Fruit fly (Drosophila melanogaster) whole organism, embryonic: Measurements from ENCODE around the gene CG2256.

Source experiments
- Adf1 ChIP-seq: fragments of 200-800 bp; sonication (Bioruptor generic); IDR thresholded peaks from 2 replicates; pipeline ENCODE4 v1.3.6; 2022; ENCODE audit warnings: missing biosample characterization, missing genetic modification characterization
- CG12942 ChIP-seq: fragments of 200-800 bp; sonication (Bioruptor generic); optimal IDR thresholded peaks from 3 replicates; lab custom pipeline; 2016; ENCODE audit warnings: missing biosample characterization, missing genetic modification characterization
- CG14050 ChIP-seq: fragments of 200-800 bp; sonication (Bioruptor generic); IDR thresholded peaks from 3 replicates; pipeline ENCODE4 v1.3.6; 2022; ENCODE audit warnings: missing biosample characterization, missing genetic modification characterization
- CG15514 ChIP-seq: fragments of 200-800 bp; sonication (Bioruptor generic); optimal IDR thresholded peaks from 3 replicates; lab custom pipeline; 2017; ENCODE audit warnings: missing biosample characterization, missing genetic modification characterization, mild to moderate bottlenecking, moderate library complexity, missing genetic modification reagents
- CG2889 ChIP-seq: fragments of 200-800 bp; sonication (Bioruptor generic); IDR thresholded peaks from 3 replicates; pipeline ENCODE4 v1.3.6; 2022; ENCODE audit warnings: missing biosample characterization, missing genetic modification characterization
- CG34376 ChIP-seq: fragments of 200-800 bp; sonication (Bioruptor generic); optimal IDR thresholded peaks from 2 replicates; lab custom pipeline; 2018; ENCODE audit warnings: missing biosample characterization, mild to moderate bottlenecking, missing genetic modification characterization
- CG34422 ChIP-seq: fragments of 200-800 bp; sonication (Bioruptor generic); IDR thresholded peaks from 3 replicates; pipeline ENCODE4 v1.3.6; 2022; ENCODE audit warnings: missing biosample characterization, missing genetic modification characterization
- CG3995 ChIP-seq: fragments of 200-800 bp; sonication (Bioruptor generic); optimal IDR thresholded peaks from 3 replicates; lab custom pipeline; 2016; ENCODE audit warnings: missing biosample characterization, missing genetic modification characterization
- CG42726 ChIP-seq: fragments of 200-800 bp; sonication (Bioruptor generic); IDR thresholded peaks from 2 replicates; pipeline ENCODE4 v1.3.6; 2022; ENCODE audit warnings: missing biosample characterization, missing genetic modification characterization; ENCODE audit not compliant: partially characterized antibody
- CG4404 ChIP-seq: fragments of 200-800 bp; sonication (Bioruptor generic); IDR thresholded peaks from 2 replicates; pipeline ENCODE4 v1.3.6; 2022; ENCODE audit warnings: missing biosample characterization, missing genetic modification characterization
- CG6813 ChIP-seq: fragments of 200-800 bp; sonication (Bioruptor generic); optimal IDR thresholded peaks from 2 replicates; lab custom pipeline; 2017; ENCODE audit warnings: missing biosample characterization, missing genetic modification characterization, mild to moderate bottlenecking, moderate library complexity, missing genetic modification reagents
- CG7372 ChIP-seq: fragments of 200-800 bp; sonication (Bioruptor generic); IDR thresholded peaks from 2 replicates; pipeline ENCODE4 v1.3.6; 2022; ENCODE audit warnings: missing biosample characterization, missing genetic modification characterization
- CG8944 ChIP-seq: fragments of 200-800 bp; sonication (Bioruptor generic); optimal IDR thresholded peaks from 3 replicates; lab custom pipeline; 2016; ENCODE audit warnings: missing biosample characterization, missing genetic modification characterization
- Dip3 ChIP-seq: fragments of 200-800 bp; sonication (Bioruptor generic); optimal IDR thresholded peaks from 3 replicates; lab custom pipeline; 2016; ENCODE audit warnings: missing biosample characterization, missing genetic modification characterization
- Ets65A ChIP-seq: fragments of 200-800 bp; sonication (Bioruptor generic); peaks from one replicate; lab custom pipeline; 2016; ENCODE audit warnings: missing biosample characterization, missing genetic modification characterization
- HLH4C ChIP-seq: fragments of 200-800 bp; sonication (Bioruptor generic); IDR thresholded peaks from 3 replicates; pipeline ENCODE4 v1.3.6; 2022; ENCODE audit warnings: missing biosample characterization, missing genetic modification characterization; ENCODE audit not compliant: partially characterized antibody
- NC2α ChIP-seq: fragments of 200-800 bp; sonication (Bioruptor generic); optimal IDR thresholded peaks from 2 replicates; lab custom pipeline; 2016; ENCODE audit warnings: missing biosample characterization, missing genetic modification characterization
- Pdp1 ChIP-seq, 2 experiments: fragments of 200-800 bp; sonication (Bioruptor generic); optimal IDR thresholded peaks; 3 replicates each; lab custom pipeline; 2016; ENCODE audit warnings: missing biosample characterization in 2 of 2, missing genetic modification characterization in 2 of 2, mild to moderate bottlenecking in 1 of 2, moderate library complexity in 1 of 2
- Poxn ChIP-seq: fragments of 200-800 bp; sonication (Bioruptor generic); IDR thresholded peaks from 2 replicates; pipeline ENCODE4 v1.3.6; 2022; ENCODE audit warnings: missing biosample characterization, missing genetic modification characterization
- Vsx1 ChIP-seq: fragments of 200-800 bp; sonication (Bioruptor generic); optimal IDR thresholded peaks from 2 replicates; lab custom pipeline; 2017; ENCODE audit warnings: missing biosample characterization, mild to moderate bottlenecking, missing genetic modification characterization, missing genetic modification reagents
- bowl ChIP-seq: fragments of 200-800 bp; sonication (Bioruptor generic); IDR thresholded peaks from 2 replicates; pipeline ENCODE4 v1.3.6; 2022; ENCODE audit warnings: missing biosample characterization, missing genetic modification characterization
- caup ChIP-seq: fragments of 200-800 bp; sonication (Bioruptor generic); optimal IDR thresholded peaks from 3 replicates; lab custom pipeline; 2017; ENCODE audit warnings: missing biosample characterization, mild to moderate bottlenecking, missing genetic modification characterization, moderate library complexity; ENCODE audit not compliant: severe bottlenecking
- chinmo ChIP-seq: fragments of 200-800 bp; sonication (Bioruptor generic); IDR thresholded peaks from 4 replicates; pipeline ENCODE4 v1.3.6; 2022; ENCODE audit warnings: missing biosample characterization, missing genetic modification characterization; ENCODE audit not compliant: partially characterized antibody
- croc ChIP-seq: fragments of 200-800 bp; sonication (Bioruptor generic); conservative IDR thresholded peaks from 3 replicates; pipeline ENCODE4 v1.3.6; 2022; ENCODE audit warnings: missing biosample characterization, missing genetic modification characterization
- da ChIP-seq: fragments of 200-800 bp; sonication (Bioruptor generic); optimal IDR thresholded peaks from 2 replicates; lab custom pipeline; 2016; ENCODE audit warnings: missing biosample characterization, missing genetic modification characterization
- dm ChIP-seq: fragments of 200-800 bp; sonication (Bioruptor generic); optimal IDR thresholded peaks from 3 replicates; lab custom pipeline; 2016; ENCODE audit warnings: missing biosample characterization, missing genetic modification characterization
- emc ChIP-seq: fragments of 200-800 bp; sonication (Bioruptor generic); optimal IDR thresholded peaks from 2 replicates; lab custom pipeline; 2016; ENCODE audit warnings: missing biosample characterization, missing genetic modification characterization
- esg ChIP-seq: fragments of 200-800 bp; sonication (Bioruptor generic); conservative IDR thresholded peaks from 2 replicates; pipeline ENCODE4 v1.3.6; 2022; ENCODE audit warnings: missing biosample characterization, missing genetic modification characterization
- grau ChIP-seq: fragments of 200-800 bp; optimal IDR thresholded peaks from 3 replicates; lab custom pipeline; 2019; ENCODE audit warnings: missing biosample characterization, mild to moderate bottlenecking, missing genetic modification characterization, moderate library complexity
- gt ChIP-seq: fragments of 200-800 bp; sonication (Bioruptor generic); IDR thresholded peaks from 2 replicates; pipeline ENCODE4 v1.3.6; 2022; ENCODE audit warnings: missing biosample characterization, missing genetic modification characterization
- ham ChIP-seq: fragments of 200-800 bp; sonication (Bioruptor generic); IDR thresholded peaks from 2 replicates; pipeline ENCODE4 v1.3.6; 2022; ENCODE audit warnings: missing biosample characterization, missing genetic modification characterization
- hkb ChIP-seq, 2 experiments: fragments of 200-800 bp in 1 of 2; fragments of >200 bp in 1 of 2; sonication (Bioruptor generic) in 1 of 2; IDR thresholded peaks in 1 of 2; optimal IDR thresholded peaks in 1 of 2; 2 replicates each; pipeline versions ENCODE4 v1.3.6 to Lab custom; 2017 to 2022; ENCODE audit warnings: missing biosample characterization in 1 of 2, missing genetic modification characterization in 1 of 2
- ken ChIP-seq: fragments of 200-800 bp; sonication (Bioruptor generic); IDR thresholded peaks from 3 replicates; pipeline ENCODE4 v1.3.6; 2022; ENCODE audit warnings: missing biosample characterization, missing genetic modification characterization
- klu ChIP-seq: fragments of 200-800 bp; sonication (Bioruptor generic); IDR thresholded peaks from 2 replicates; pipeline ENCODE4 v1.3.6; 2022; ENCODE audit warnings: missing biosample characterization, missing genetic modification characterization
- mirr ChIP-seq: fragments of 200-800 bp; sonication (Bioruptor generic); optimal IDR thresholded peaks from 3 replicates; lab custom pipeline; 2018; ENCODE audit warnings: missing biosample characterization, mild to moderate bottlenecking, missing genetic modification characterization
- org-1 ChIP-seq: fragments of 200-800 bp; sonication (Bioruptor generic); optimal IDR thresholded peaks from 2 replicates; lab custom pipeline; 2017; ENCODE audit warnings: missing biosample characterization, missing genetic modification characterization
- pnt ChIP-seq: fragments of 200-800 bp; sonication (Bioruptor generic); optimal IDR thresholded peaks from 3 replicates; lab custom pipeline; 2016; ENCODE audit warnings: missing biosample characterization, missing genetic modification characterization
- psq ChIP-seq: fragments of 200-800 bp; sonication (Bioruptor generic); optimal IDR thresholded peaks from 2 replicates; lab custom pipeline; 2017; ENCODE audit warnings: missing biosample characterization, missing genetic modification characterization
- pum ChIP-seq: fragments of 200-800 bp; sonication (Bioruptor generic); optimal IDR thresholded peaks from 2 replicates; lab custom pipeline; 2016; ENCODE audit warnings: missing biosample characterization, missing genetic modification characterization
- slp2 ChIP-seq: fragments of 200-800 bp; sonication (Bioruptor generic); optimal IDR thresholded peaks from 2 replicates; lab custom pipeline; 2016; ENCODE audit warnings: missing biosample characterization, missing genetic modification characterization
- sna ChIP-seq: fragments of 200-800 bp; sonication (Bioruptor generic); IDR thresholded peaks from 2 replicates; pipeline ENCODE4 v1.3.6; 2022; ENCODE audit warnings: missing biosample characterization, missing genetic modification characterization; ENCODE audit not compliant: partially characterized antibody
- toy ChIP-seq: fragments of 200-800 bp; sonication (Bioruptor generic); IDR thresholded peaks from 2 replicates; pipeline ENCODE4 v1.3.6; 2022; ENCODE audit warnings: missing biosample characterization, missing genetic modification characterization

Gene CG2256

dm6 chrX:8091017-8091620, 4.1 kb upstream of the CG2256 start (continued):
- TF ChIP-seq chinmo (peak; percentile 86; the same call in 2 of the 4 replicates), CG8944 (GFP tag; lab: Kevin White, UChicago) (peak; percentile 75), CG7372 (GFP tag; lab: Robert Waterston, UW) (peak; percentile 97), org-1 (GFP tag; lab: Kevin White, UChicago) (peak; percentile 94), croc (peak; percentile 95), CG4404 (GFP tag; lab: Robert Waterston, UW) (peak; percentile 87), CG42726 (GFP tag; lab: Robert Waterston, UW) (no peak), pnt (GFP tag; lab: Kevin White, UChicago) (peak; percentile 85), klu (peak; percentile 95), CG3995 (peak; percentile 94), CG15514 (GFP tag; lab: Kevin White, UChicago) (peak; percentile 93), Vsx1 (peak; percentile 97), Dip3 (peak; percentile 86), esg (GFP tag; lab: Robert Waterston, UW) (peak; percentile 98), CG6813 (GFP tag; lab: Kevin White, UChicago) (peak; percentile 97), grau (tag; lab: Kevin White, UChicago) (peak; percentile 97), CG2889 (GFP tag; lab: Robert Waterston, UW) (peak; percentile 98), da (GFP tag; lab: Kevin White, UChicago) (peak; percentile 58), mirr (GFP tag; lab: Kevin White, UChicago) (peak; percentile 57), CG14050 (GFP tag; lab: Robert Waterston, UW) (peak; percentile 98), Adf1 (peak; percentile 90), Ets65A (GFP tag; lab: Kevin White, UChicago) (peak; percentile 96), caup (peak; percentile 97), Poxn (GFP tag; lab: Robert Waterston, UW) (peak; percentile 93), dm (GFP tag; lab: Kevin White, UChicago) (peak; percentile 70), bowl (GFP tag; lab: Robert Waterston, UW) (peak; percentile 97), hkb (optimal IDR thresholded peaks at IDR 0.05; lab: Kevin White, UChicago) (no peak), hkb (GFP tag; IDR thresholded peaks at IDR 0.05; lab: Robert Waterston, UW) (peak; percentile 99), psq (GFP tag; lab: Kevin White, UChicago) (peak; percentile 81), ham (GFP tag; lab: Robert Waterston, UW) (peak; percentile 94), ken (GFP tag; lab: Robert Waterston, UW) (peak; percentile 99), CG12942 (GFP tag; lab: Kevin White, UChicago) (peak; percentile 95), Pdp1 (GFP tag; optimal IDR thresholded peaks at IDR 0.05; lab: Kevin White, UChicago) (peak; percentile 90 to 95), CG34422 (GFP tag; lab: Robert Waterston, UW) (peak; percentile 99), sna (GFP tag; lab: Robert Waterston, UW) (0 out of 2 replicates have a peak, but pooled peaks have one; percentile 59), pum (GFP tag; lab: Kevin White, UChicago) (peak; percentile 80), HLH4C (GFP tag; lab: Robert Waterston, UW) (no peak), emc (GFP tag; lab: Kevin White, UChicago) (peak; percentile 79), NC2α (peak; percentile 65), slp2 (GFP tag; lab: Kevin White, UChicago) (peak; percentile 74), CG34376 (GFP tag; lab: Kevin White, UChicago) (peak; percentile 95), gt (GFP tag; lab: Robert Waterston, UW) (peak; percentile 87), toy (GFP tag; lab: Robert Waterston, UW) (peak; percentile 96)
